Fruit fly (Drosophila melanogaster): ENCODE results near the gene CG32191.

Gene CG32191

DNA sequence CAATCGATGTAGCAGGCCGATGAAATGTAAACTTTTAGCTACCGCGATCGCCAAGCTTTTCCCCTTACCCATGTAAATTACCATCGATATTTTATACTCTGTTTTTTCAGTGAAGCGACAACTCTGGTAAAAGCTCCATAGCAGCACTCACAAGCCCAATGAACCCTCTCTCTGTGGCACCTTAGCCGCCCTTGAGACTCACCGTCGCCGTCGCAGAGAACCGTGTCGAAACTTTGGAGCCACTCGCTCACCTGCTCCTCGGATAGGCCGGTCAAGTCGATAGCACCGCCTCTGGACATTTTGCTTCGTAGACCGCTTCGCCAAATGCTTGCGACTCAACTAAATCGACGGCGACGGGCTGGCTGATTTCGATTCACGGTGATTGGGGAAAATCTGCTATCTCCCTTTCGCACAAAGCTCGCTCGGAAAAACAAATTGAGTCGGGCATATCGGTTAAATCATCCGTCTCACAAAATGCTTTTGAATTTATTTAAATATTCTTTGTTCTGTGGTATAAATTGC, 32.2 kb upstream of the CG32191 start, which contains the start of gene CG5577 (continued):
- TF ChIP-seq CG6792 (GFP tag; optimal IDR thresholded peaks at IDR 0.05) = no peak
- TF ChIP-seq Ets21C (GFP tag; optimal IDR thresholded peaks at IDR 0.05) = no peak
- TF ChIP-seq Eip93F (GFP tag; optimal IDR thresholded peaks at IDR 0.05) = no peak
- no peak for TF ChIP-seq Hr39 (GFP tag; optimal IDR thresholded peaks at IDR 0.05)
- TF ChIP-seq vri (GFP tag; optimal IDR thresholded peaks at IDR 0.05) = peak; percentile 42
- TF ChIP-seq esn (GFP tag; optimal IDR thresholded peaks at IDR 0.05) = no peak
- peak; percentile 6; the same call in 1 of the 3 replicates for TF ChIP-seq eg (GFP tag; IDR thresholded peaks at IDR 0.05)

DNA sequence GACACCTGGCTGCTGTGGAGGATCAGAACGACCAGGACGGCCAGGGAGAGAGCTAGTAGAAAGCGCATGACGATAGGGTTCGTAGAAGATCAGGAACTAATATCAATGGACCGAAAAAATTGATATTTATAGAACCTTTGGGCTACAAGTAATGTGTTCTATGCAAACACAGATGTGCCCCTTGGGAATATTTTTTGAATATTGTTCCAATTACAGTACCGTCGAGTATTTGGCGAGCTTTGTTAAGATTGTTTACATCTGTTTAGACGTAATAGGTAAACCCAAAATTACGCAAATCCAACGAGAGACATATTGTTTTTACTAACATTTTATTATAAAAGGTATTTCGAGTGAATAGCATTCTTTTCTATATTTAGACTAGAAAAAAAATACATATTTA, 26.1 kb upstream of the CG32191 start, which contains the start of gene CG32189:
Gene CG32189 (minus strand): TSS at position 101 of the 400 bp plus-strand sequence.
- no peak for TF ChIP-seq Sox15 (GFP tag; optimal IDR thresholded peaks at IDR 0.05)
- TF ChIP-seq Sox14 (GFP tag; optimal IDR thresholded peaks at IDR 0.05) = no peak
- no peak for TF ChIP-seq Blimp-1 (GFP tag; optimal IDR thresholded peaks at IDR 0.05)
- no peak for TF ChIP-seq cyc (GFP tag; optimal IDR thresholded peaks at IDR 0.05)
- TF ChIP-seq Hr38 (GFP tag; optimal IDR thresholded peaks at IDR 0.05) = no peak
- no peak for TF ChIP-seq acj6 (GFP tag; optimal IDR thresholded peaks at IDR 0.05)
- no peak for TF ChIP-seq lz (GFP tag; optimal IDR thresholded peaks at IDR 0.05)
- TF ChIP-seq Met (GFP tag; optimal IDR thresholded peaks at IDR 0.05) = no peak
- TF ChIP-seq fd59A (GFP tag; optimal IDR thresholded peaks at IDR 0.05) = no peak
- no peak for TF ChIP-seq CG32006 (GFP tag; optimal IDR thresholded peaks at IDR 0.05)
- no peak for TF ChIP-seq Eip93F (GFP tag; optimal IDR thresholded peaks at IDR 0.05)

DNA sequence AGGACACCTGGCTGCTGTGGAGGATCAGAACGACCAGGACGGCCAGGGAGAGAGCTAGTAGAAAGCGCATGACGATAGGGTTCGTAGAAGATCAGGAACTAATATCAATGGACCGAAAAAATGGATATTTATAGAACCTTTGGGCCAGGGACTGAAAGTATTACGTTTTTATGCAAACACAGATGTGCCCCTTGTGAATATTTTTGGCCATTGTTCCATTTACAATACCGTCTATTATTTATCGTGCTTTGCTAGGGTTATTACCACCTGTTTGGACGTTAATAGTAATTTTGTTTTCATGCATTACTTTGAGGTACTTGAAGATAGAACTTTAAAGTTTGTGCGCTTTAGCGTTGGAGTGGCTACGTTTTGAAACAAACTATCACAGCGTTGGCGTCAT, 24.6 kb upstream of the CG32191 start, which contains the start of gene CG32188:
Gene CG32188 (minus strand): TSS at position 101 of the 400 bp plus-strand sequence.
- TF ChIP-seq CG31627 (GFP tag; optimal IDR thresholded peaks at IDR 0.05) (no peak), Smox (GFP tag; optimal IDR thresholded peaks at IDR 0.05) (no peak), Met (GFP tag; optimal IDR thresholded peaks at IDR 0.05) (no peak), vri (GFP tag; optimal IDR thresholded peaks at IDR 0.05) (no peak), net (GFP tag; optimal IDR thresholded peaks at IDR 0.05) (no peak)

DNA sequence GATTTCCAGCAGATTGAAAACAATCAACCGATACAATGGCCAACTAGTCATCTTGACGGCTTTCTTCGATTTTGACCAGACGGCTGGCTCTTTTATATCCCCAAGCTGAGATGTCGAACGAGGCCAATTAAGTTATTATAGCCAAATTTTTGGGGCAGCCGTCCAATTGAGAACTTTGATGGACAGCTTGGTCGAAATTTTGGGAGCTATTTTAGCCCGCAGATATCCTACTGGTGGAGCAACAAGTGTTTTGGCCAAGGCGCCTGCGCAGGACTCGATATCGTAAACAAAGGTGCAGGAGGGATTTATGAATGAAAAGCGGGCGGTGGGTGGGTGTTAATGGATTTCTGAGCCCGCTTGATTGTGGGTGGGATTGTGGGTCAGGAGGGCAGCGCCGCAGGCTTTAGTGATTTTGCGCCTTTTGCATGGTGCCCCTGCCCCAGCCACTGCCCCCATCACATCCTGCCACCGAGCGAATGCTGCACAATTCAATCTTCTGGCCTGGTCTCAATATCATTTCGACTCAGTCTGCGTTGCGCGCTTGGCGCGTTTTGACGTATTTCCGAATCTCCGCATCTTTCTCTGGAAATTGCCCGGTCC, 13.9 kb upstream of the CG32191 start, which contains the start of the genes Ir75c and Grd:
Gene Ir75c (minus strand): TSS at position 51 of the 600 bp plus-strand sequence.
Gene Grd (plus strand): TSS at position 550 of the 600 bp plus-strand sequence.
- TF ChIP-seq eg (GFP tag; IDR thresholded peaks at IDR 0.05) (no peak), CG10669 (GFP tag; optimal IDR thresholded peaks at IDR 0.05) (no peak), Eip93F (GFP tag; optimal IDR thresholded peaks at IDR 0.05) (no peak), Met (GFP tag; optimal IDR thresholded peaks at IDR 0.05) (no peak), CG11902 (GFP tag; optimal IDR thresholded peaks at IDR 0.05) (no peak), Ets96B (tag; optimal IDR thresholded peaks at IDR 0.05) (no peak), topi (GFP tag; optimal IDR thresholded peaks at IDR 0.05) (no peak), Sox14 (GFP tag; optimal IDR thresholded peaks at IDR 0.05) (no peak), esn (GFP tag; optimal IDR thresholded peaks at IDR 0.05) (no peak), CG34406 (GFP tag; optimal IDR thresholded peaks at IDR 0.05) (no peak), Hr39 (GFP tag; optimal IDR thresholded peaks at IDR 0.05) (no peak), CG1621 (tag; optimal IDR thresholded peaks at IDR 0.05) (no peak), Hr38 (GFP tag; optimal IDR thresholded peaks at IDR 0.05) (no peak), CG11294 (GFP tag; IDR thresholded peaks at IDR 0.05) (no peak), Sox15 (GFP tag; optimal IDR thresholded peaks at IDR 0.05) (no peak), CG10631 (GFP tag; optimal IDR thresholded peaks at IDR 0.05) (no peak), fkh (GFP tag; optimal IDR thresholded peaks at IDR 0.05) (no peak), CG32006 (GFP tag; optimal IDR thresholded peaks at IDR 0.05) (no peak), CG7368 (GFP tag; optimal IDR thresholded peaks at IDR 0.05) (no peak), CG11762 (GFP tag; optimal IDR thresholded peaks at IDR 0.05; ENCODE audit: insufficient read depth) (no peak)

DNA sequence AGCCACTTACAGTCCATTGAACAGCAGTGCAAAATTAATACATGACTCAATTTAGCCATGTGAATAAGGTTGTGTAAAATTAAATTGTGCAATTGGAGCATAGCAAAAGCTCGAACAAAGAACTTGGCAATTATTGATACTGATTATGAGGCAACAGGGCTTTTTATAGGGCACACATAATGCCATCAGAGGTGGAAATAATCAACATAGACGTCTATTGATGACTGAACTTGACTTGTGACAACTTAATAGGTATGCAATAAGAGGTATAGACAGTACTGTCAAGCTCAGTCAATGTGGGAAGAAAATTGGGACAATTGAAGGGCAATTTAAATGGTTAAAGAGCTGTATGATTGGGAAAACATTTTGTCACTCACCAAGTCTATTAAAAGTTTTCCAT, 11.1 kb upstream of the CG32191 start, which contains the start of gene Ir75b:
Gene Ir75b (minus strand): TSS at position 101 of the 400 bp plus-strand sequence.
- TF ChIP-seq ss (GFP tag; optimal IDR thresholded peaks at IDR 0.05) (no peak), fd59A (GFP tag; optimal IDR thresholded peaks at IDR 0.05) (no peak), Smox (GFP tag; optimal IDR thresholded peaks at IDR 0.05) (no peak), Sox15 (GFP tag; optimal IDR thresholded peaks at IDR 0.05) (no peak), net (GFP tag; optimal IDR thresholded peaks at IDR 0.05) (no peak), Hr38 (GFP tag; optimal IDR thresholded peaks at IDR 0.05) (no peak), CG8119 (GFP tag; IDR thresholded peaks at IDR 0.05) (no peak), CG6808 (GFP tag; optimal IDR thresholded peaks at IDR 0.05) (no peak), CG1621 (tag; optimal IDR thresholded peaks at IDR 0.05) (no peak), Met (GFP tag; optimal IDR thresholded peaks at IDR 0.05) (no peak), CG4318 (GFP tag; optimal IDR thresholded peaks at IDR 0.05) (no peak), dac (GFP tag; optimal IDR thresholded peaks at IDR 0.05) (no peak), CG11902 (GFP tag; optimal IDR thresholded peaks at IDR 0.05) (no peak), CG6792 (GFP tag; optimal IDR thresholded peaks at IDR 0.05) (no peak), Eip78C (GFP tag) (no peak), fkh (GFP tag; optimal IDR thresholded peaks at IDR 0.05) (no peak), OdsH (GFP tag; optimal IDR thresholded peaks at IDR 0.05) (no peak), CG10631 (GFP tag; optimal IDR thresholded peaks at IDR 0.05) (no peak), acj6 (GFP tag; optimal IDR thresholded peaks at IDR 0.05) (no peak)
